Worm (Caenorhabditis elegans) whole organism, dauer: Measurements from ENCODE around the gene jbts-14.

Experiments
- unc-62 ChIP-seq: sonication (generic microtip); optimal IDR thresholded peaks from 2 replicates; lab custom pipeline; 2017; ENCODE audit warnings: missing biosample characterization, missing genetic modification reagents, missing genetic modification characterization

Gene jbts-14

ce11 chrX:8703664-8704356 lies at the start of gene jbts-14:
TSS of gene jbts-14 (plus strand) at chrX:8704306.
- TF ChIP-seq unc-62 (GFP tag; lab: Kevin White, UChicago): no peak

- no peak for TF ChIP-seq unc-62 (GFP tag; lab: Kevin White, UChicago)
Measured at ce11 chrX:8656019-8656418, 48.1 kb upstream of the jbts-14 start.

- TF ChIP-seq unc-62 (GFP tag; lab: Kevin White, UChicago): no peak
Measured at ce11 chrX:8659521-8659920, 44.6 kb upstream of the jbts-14 start.

- no peak for TF ChIP-seq unc-62 (GFP tag; lab: Kevin White, UChicago)
Measured at ce11 chrX:8660319-8660718, 43.8 kb upstream of the jbts-14 start, which contains the start of gene rig-1. TSS of gene rig-1 (plus strand) at chrX:8660619.

- TF ChIP-seq unc-62 (GFP tag; lab: Kevin White, UChicago): no peak
Measured at ce11 chrX:8660909-8661308, 43.2 kb upstream of the jbts-14 start.

ce11 chrX:8662452-8662851 lies 41.7 kb upstream of the jbts-14 start:
- no peak for TF ChIP-seq unc-62 (GFP tag; lab: Kevin White, UChicago)

- TF ChIP-seq unc-62 (GFP tag; lab: Kevin White, UChicago): no peak
Measured at ce11 chrX:8672760-8673159, 31.3 kb upstream of the jbts-14 start, which contains the start of the genes K09E2.2 and K09E2.3. TSS of gene K09E2.2 (plus strand) at chrX:8673060. TSS of gene K09E2.3 (plus strand) at chrX:8673084.

ce11 chrX:8674514-8674913 lies 29.6 kb upstream of the jbts-14 start:
- no peak for TF ChIP-seq unc-62 (GFP tag; lab: Kevin White, UChicago)

ce11 chrX:8675151-8675550 lies 29.0 kb upstream of the jbts-14 start:
- TF ChIP-seq unc-62 (GFP tag; lab: Kevin White, UChicago): no peak

ce11 chrX:8676088-8676779 lies 27.9 kb upstream of the jbts-14 start:
- TF ChIP-seq unc-62 (GFP tag; lab: Kevin White, UChicago): no peak

- TF ChIP-seq unc-62 (GFP tag; lab: Kevin White, UChicago): no peak
Measured at ce11 chrX:8677320-8677719, 26.8 kb upstream of the jbts-14 start.

- no peak for TF ChIP-seq unc-62 (GFP tag; lab: Kevin White, UChicago)
Measured at ce11 chrX:8677873-8678272, 26.2 kb upstream of the jbts-14 start.

ce11 chrX:8681600-8681999 lies 22.5 kb upstream of the jbts-14 start, which contains the start of gene K09E2.1:
TSS of gene K09E2.1 (plus strand) at chrX:8681900.
- no peak for TF ChIP-seq unc-62 (GFP tag; lab: Kevin White, UChicago)

ce11 chrX:8697517-8697916 lies 6.6 kb upstream of the jbts-14 start, which contains the start of gene frpr-8:
TSS of gene frpr-8 (plus strand) at chrX:8697817.
- TF ChIP-seq unc-62 (GFP tag; lab: Kevin White, UChicago): no peak

ce11 chrX:8704830-8705229 lies 724 bp downstream of the jbts-14 start:
- no peak for TF ChIP-seq unc-62 (GFP tag; lab: Kevin White, UChicago)

- no peak for TF ChIP-seq unc-62 (GFP tag; lab: Kevin White, UChicago)
Measured at ce11 chrX:8708053-8708452, 3.9 kb downstream of the jbts-14 start, which contains the start of gene F53A9.3. TSS of gene F53A9.3 (plus strand) at chrX:8708353.
